Fruit fly (Drosophila melanogaster): Measurements from ENCODE around the gene CG4168.

CG4168 gene

DNA sequence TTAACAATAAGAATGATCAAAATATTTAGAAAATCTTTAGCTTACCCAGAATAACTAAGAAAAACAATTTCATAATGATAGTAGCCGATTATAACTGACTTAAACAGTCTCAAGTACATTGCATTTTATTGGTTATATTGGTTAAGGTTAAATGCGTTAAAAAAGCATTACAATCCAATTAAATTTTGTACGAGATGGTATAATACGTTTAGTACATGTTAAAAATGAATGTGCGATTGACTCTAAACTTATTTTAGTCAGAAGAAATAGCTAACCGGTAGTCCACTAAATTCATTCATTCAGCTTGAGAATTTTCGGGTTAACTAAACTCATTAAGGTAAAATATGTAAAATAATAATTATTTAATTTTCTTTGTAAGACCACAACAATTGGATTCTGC is 1.7 kb upstream of the CG4168 start, which contains the start of gene Sfp35C:
TSS of gene Sfp35C (minus strand) at position 101 of the 400 bp plus-strand sequence.
- no peak for TF ChIP-seq Meics (GFP tag; optimal IDR thresholded peaks at IDR 0.05)
- no peak for TF ChIP-seq pho (GFP tag; optimal IDR thresholded peaks at IDR 0.05)
- no peak for TF ChIP-seq disco-r (GFP tag; optimal IDR thresholded peaks at IDR 0.05)
- TF ChIP-seq org-1 (GFP tag; optimal IDR thresholded peaks at IDR 0.05), result no peak
- no peak for TF ChIP-seq bsh (GFP tag; optimal IDR thresholded peaks at IDR 0.05)
- TF ChIP-seq B-H1 (GFP tag; IDR thresholded peaks at IDR 0.05), result no peak
- TF ChIP-seq CG7839 (tag; optimal IDR thresholded peaks at IDR 0.05), result no peak
- no peak for TF ChIP-seq CG10267 (tag; optimal IDR thresholded peaks at IDR 0.05)
- no peak for TF ChIP-seq vnd (GFP tag; IDR thresholded peaks at IDR 0.05; ENCODE audit: partially characterized antibody)
- no peak for TF ChIP-seq CoRest (tag; optimal IDR thresholded peaks at IDR 0.05)
- no peak for TF ChIP-seq ind (GFP tag; optimal IDR thresholded peaks at IDR 0.05)
- no peak for TF ChIP-seq HmgZ (tag; optimal IDR thresholded peaks at IDR 0.05)

dm6 chr2L:15179028-15179427 is 21.2 kb downstream of the CG4168 start:
- TF ChIP-seq ara (GFP tag; IDR thresholded peaks at IDR 0.05) (peak; percentile 28; the same call in 1 of the 2 replicates), bcd (GFP tag; optimal IDR thresholded peaks at IDR 0.05) (peak; percentile 14), Bteb2 (GFP tag; optimal IDR thresholded peaks at IDR 0.05) (no peak), aop (GFP tag; IDR thresholded peaks at IDR 0.05) (0 out of 2 replicates have a peak, but pooled peaks have one; percentile 33), NfI (GFP tag; optimal IDR thresholded peaks at IDR 0.05) (peak; percentile 12), caup (GFP tag; optimal IDR thresholded peaks at IDR 0.05; ENCODE audit: severe bottlenecking) (peak; percentile 0), CG14050 (GFP tag; IDR thresholded peaks at IDR 0.05) (0 out of 3 replicates have a peak, but pooled peaks have one; percentile 17), dati (GFP tag; IDR thresholded peaks at IDR 0.05) (no peak), CG17385 (GFP tag; optimal IDR thresholded peaks at IDR 0.05) (peak; percentile 15), CG14860 (GFP tag; IDR thresholded peaks at IDR 0.05; ENCODE audit: partially characterized antibody) (no peak), Hand (GFP tag; optimal IDR thresholded peaks at IDR 0.05) (peak; percentile 11), CG13424 (tag; optimal IDR thresholded peaks at IDR 0.05) (peak; percentile 18), Oaz (GFP tag; IDR thresholded peaks at IDR 0.05) (0 out of 2 replicates have a peak, but pooled peaks have one; percentile 7), CG11696 (GFP tag; IDR thresholded peaks at IDR 0.05) (0 out of 2 replicates have a peak, but pooled peaks have one; percentile 31), zfh1 (GFP tag; IDR thresholded peaks at IDR 0.05) (peak; percentile 46; the same call in 1 of the 3 replicates), CG16815 (GFP tag; optimal IDR thresholded peaks at IDR 0.05) (no peak), dysf (GFP tag; IDR thresholded peaks at IDR 0.05) (peak; percentile 55; the same call in 1 of the 3 replicates), CG6689 (GFP tag; IDR thresholded peaks at IDR 0.05) (peak; percentile 6; the same call in 1 of the 2 replicates), CG32772 (GFP tag; IDR thresholded peaks at IDR 0.05) (0 out of 2 replicates have a peak, but pooled peaks have one; percentile 27), HLH3B (GFP tag; IDR thresholded peaks at IDR 0.05) (peak; percentile 35; the same call in 1 of the 2 replicates), HmgZ (tag; optimal IDR thresholded peaks at IDR 0.05) (no peak), Nf-YA (GFP tag; IDR thresholded peaks at IDR 0.05) (no peak), Aef1 (GFP tag; IDR thresholded peaks at IDR 0.05) (0 out of 3 replicates have a peak, but pooled peaks have one; percentile 37), tgo (GFP tag; IDR thresholded peaks at IDR 0.05) (peak; percentile 24; the same call in 1 of the 3 replicates), CG15514 (GFP tag; optimal IDR thresholded peaks at IDR 0.05) (peak; percentile 14), CG7839 (tag; optimal IDR thresholded peaks at IDR 0.05) (peak; percentile 39), sens (GFP tag) (peak; percentile 60), CG15269 (tag; optimal IDR thresholded peaks at IDR 0.05) (peak; percentile 32), gem (tag; optimal IDR thresholded peaks at IDR 0.05) (peak; percentile 38), MESR4 (GFP tag; optimal IDR thresholded peaks at IDR 0.05) (no peak), B-H1 (GFP tag; IDR thresholded peaks at IDR 0.05) (peak; percentile 33; the same call in 1 of the 3 replicates), H15 (GFP tag; IDR thresholded peaks at IDR 0.05) (peak; percentile 36; the same call in 1 of the 3 replicates), Rfx (GFP tag; IDR thresholded peaks at IDR 0.05) (peak; percentile 59), CG7372 (GFP tag; IDR thresholded peaks at IDR 0.05) (no peak), CG10147 (GFP tag; optimal IDR thresholded peaks at IDR 0.05) (peak; percentile 25), CG18599 (GFP tag; optimal IDR thresholded peaks at IDR 0.05) (peak; percentile 79), Abd-B (GFP tag; optimal IDR thresholded peaks at IDR 0.05) (peak; percentile 46), E2f1 (GFP tag; IDR thresholded peaks at IDR 0.05) (peak; percentile 59), ftz-f1 (GFP tag; optimal IDR thresholded peaks at IDR 0.05) (no peak)

Data from whole organism, embryonic.